Worm (Caenorhabditis elegans) whole organism, early embryonic: ENCODE results near the gene F43C11.10.

ENCODE experiments used
- B0310.2 ChIP-seq: sonication (generic microtip); optimal IDR thresholded peaks from 2 replicates; lab custom pipeline; 2016; ENCODE audit warnings: mild to moderate bottlenecking, missing genetic modification characterization, missing compliant biosample characterization
- F13C5.2 ChIP-seq: sonication (generic microtip); optimal IDR thresholded peaks from 2 replicates; lab custom pipeline; 2017; ENCODE audit warnings: mild to moderate bottlenecking, missing genetic modification characterization, inconsistent platforms, missing compliant biosample characterization
- aly-1 ChIP-seq: sonication (generic microtip); optimal IDR thresholded peaks from 2 replicates; lab custom pipeline; 2016; ENCODE audit warnings: missing genetic modification characterization, missing compliant biosample characterization
- ama-1 ChIP-seq: fragments of 150-350 bp; optimal IDR thresholded peaks from 2 replicates; lab custom pipeline; 2014
- ceh-13 ChIP-seq: fragments of 200-800 bp; sonication (Bioruptor generic); optimal IDR thresholded peaks from 2 replicates; lab custom pipeline; 2018; ENCODE audit warnings: mild to moderate bottlenecking, missing genetic modification characterization, missing compliant biosample characterization
- ceh-36 ChIP-seq: sonication (generic microtip); optimal IDR thresholded peaks from 2 replicates; lab custom pipeline; 2016; ENCODE audit warnings: missing genetic modification characterization, inconsistent platforms, missing compliant biosample characterization
- ets-7 ChIP-seq: sonication (generic microtip); optimal IDR thresholded peaks from 2 replicates; lab custom pipeline; 2016; ENCODE audit warnings: missing genotype, missing genetic modification characterization, missing compliant biosample characterization
- flt-1 ChIP-seq: fragments of 200-800 bp; sonication (Bioruptor generic); IDR thresholded peaks from 2 replicates; pipeline ENCODE4 v1.3.6; 2022; ENCODE audit warnings: missing genetic modification characterization, missing compliant biosample characterization
- hmbx-1 ChIP-seq: sonication (generic microtip); optimal IDR thresholded peaks from 2 replicates; lab custom pipeline; 2016; ENCODE audit warnings: mild to moderate bottlenecking, missing genetic modification characterization, missing compliant biosample characterization
- hmg-4 ChIP-seq: fragments of 200-800 bp; sonication (Bioruptor generic); optimal IDR thresholded peaks from 2 replicates; lab custom pipeline; 2018; ENCODE audit warnings: mild to moderate bottlenecking, missing genetic modification characterization, missing compliant biosample characterization
- hnd-1 ChIP-seq: sonication (generic microtip); optimal IDR thresholded peaks from 2 replicates; lab custom pipeline; 2016; ENCODE audit warnings: missing genetic modification characterization, missing compliant biosample characterization
- pes-1 ChIP-seq: fragments of 200-800 bp; sonication (Bioruptor generic); IDR thresholded peaks from 2 replicates; pipeline ENCODE4 v1.3.6; 2022; ENCODE audit warnings: missing genetic modification reagents, missing genetic modification characterization, missing compliant biosample characterization
- scrt-1 ChIP-seq: fragments of 200-800 bp; sonication (Bioruptor generic); IDR thresholded peaks from 2 replicates; pipeline ENCODE4 v1.3.6; 2022; ENCODE audit warnings: missing genetic modification characterization, missing compliant biosample characterization
- sea-1 ChIP-seq: fragments of 200-800 bp; sonication (Bioruptor generic); conservative IDR thresholded peaks from 2 replicates; pipeline ENCODE4 v1.3.6; 2022; ENCODE audit warnings: missing genetic modification characterization, missing compliant biosample characterization
- tbx-11 ChIP-seq: fragments of 200-800 bp; sonication (Bioruptor generic); IDR thresholded peaks from 2 replicates; pipeline ENCODE4 v1.3.6; 2022; ENCODE audit warnings: missing genetic modification characterization, missing compliant biosample characterization
- tbx-37 ChIP-seq: fragments of 200-800 bp; sonication (Bioruptor generic); conservative IDR thresholded peaks from 2 replicates; pipeline ENCODE4 v1.3.6; 2022; ENCODE audit warnings: missing genetic modification reagents, missing genetic modification characterization, missing compliant biosample characterization
- tra-4 ChIP-seq: sonication (generic microtip); optimal IDR thresholded peaks from 2 replicates; lab custom pipeline; 2017; ENCODE audit warnings: missing genetic modification characterization, missing compliant biosample characterization

The F43C11.10 gene

DNA sequence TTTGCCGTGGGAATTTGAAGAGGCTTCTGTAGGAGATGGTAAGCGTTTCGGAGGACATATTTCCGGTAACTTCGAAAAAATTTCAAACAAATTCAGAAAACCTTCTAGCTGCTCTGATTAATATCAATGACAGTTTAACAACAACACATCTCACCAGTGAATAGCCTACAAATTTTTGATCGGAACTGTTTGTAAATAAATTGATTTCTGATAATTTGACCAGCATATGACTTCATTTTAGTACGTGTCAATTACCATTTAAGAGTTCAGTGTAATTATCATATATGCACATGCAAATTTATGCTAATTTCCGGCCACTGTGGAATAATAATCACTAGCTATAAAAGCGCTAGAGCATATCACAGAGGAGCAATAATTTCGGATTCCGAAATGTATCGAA is 27.5 kb downstream of the F43C11.10 start, which contains the start of gene ZK1240.11:
TSS of gene ZK1240.11 (plus strand) at position 301 of the 400 bp plus-strand sequence.
- TF ChIP-seq sea-1 (no peak), pes-1 (no peak), scrt-1 (GFP tag; lab: Robert Waterston, UW) (no peak)

DNA sequence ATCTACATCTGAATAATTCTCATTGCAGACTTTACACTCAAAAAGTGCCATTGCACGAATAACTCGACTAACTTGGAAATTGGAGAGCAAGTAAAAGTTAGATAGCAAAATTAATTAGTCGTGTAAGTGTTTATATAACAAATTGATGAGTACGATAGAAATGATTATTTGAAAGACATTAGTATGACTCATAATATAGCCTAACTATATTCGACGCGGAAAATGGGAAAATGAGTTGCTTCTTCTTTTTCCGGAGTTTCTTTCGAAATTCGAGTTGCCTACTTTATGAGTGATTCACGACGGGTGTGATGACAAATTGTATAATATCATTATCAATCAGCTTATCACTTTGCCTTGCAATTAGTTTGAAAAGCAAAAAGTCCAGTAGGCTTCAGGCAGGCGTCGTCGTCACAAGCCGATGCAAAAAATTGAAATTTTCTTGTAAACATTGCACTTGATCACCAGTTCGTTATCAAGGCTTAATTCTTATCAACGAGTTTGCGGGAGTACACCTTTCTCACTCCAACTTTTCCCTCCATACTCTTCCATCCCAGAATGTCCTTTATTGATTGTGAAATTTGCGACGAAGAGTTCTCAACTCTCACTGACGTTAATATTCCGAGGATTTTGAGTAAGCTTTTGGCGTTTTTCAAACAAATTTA is 29.5 kb downstream of the F43C11.10 start, which contains the start of the genes ZK1240.6 and ZK1240.2:
TSS of gene ZK1240.6 (minus strand) at position 51 of the 662 bp plus-strand sequence.
TSS of gene ZK1240.2 (plus strand) at position 520 of the 662 bp plus-strand sequence.
- TF ChIP-seq ama-1 (lab: Kevin White, UChicago) (no peak), tbx-37 (GFP tag; lab: Robert Waterston, UW) (no peak), scrt-1 (GFP tag; lab: Robert Waterston, UW) (no peak), ceh-13 (GFP tag; lab: Kevin White, UChicago) (no peak), F13C5.2 (no peak), flt-1 (GFP tag; lab: Robert Waterston, UW) (no peak), pes-1 (no peak), ceh-36 (no peak), ets-7 (tag; lab: Kevin White, UChicago) (no peak), hmbx-1 (tag; lab: Kevin White, UChicago) (no peak), tbx-11 (no peak)

DNA sequence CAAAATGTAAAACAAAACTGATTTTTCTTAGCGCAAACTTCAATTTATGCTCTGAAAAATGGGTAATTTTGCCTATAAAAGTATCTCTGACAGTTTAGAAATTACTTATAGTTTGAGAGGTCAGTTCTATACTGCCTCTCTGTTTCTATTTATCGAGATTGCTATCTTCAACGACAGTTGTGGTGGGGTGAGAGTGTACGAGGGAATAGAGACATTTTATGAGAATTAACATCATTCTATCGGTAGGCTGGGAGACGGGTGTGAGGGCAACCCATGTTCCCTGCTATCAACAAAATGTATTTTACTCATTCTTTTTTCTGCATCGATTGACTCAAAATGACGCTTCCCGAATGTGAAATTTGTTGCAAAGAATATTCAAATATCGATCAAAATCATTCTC is 32.3 kb downstream of the F43C11.10 start, which contains the start of gene ZK1240.3:
TSS of gene ZK1240.3 (plus strand) at position 238 of the 400 bp plus-strand sequence.
- TF ChIP-seq aly-1 (tag; lab: Kevin White, UChicago) (no peak), B0310.2 (tag; lab: Kevin White, UChicago) (no peak), tbx-37 (GFP tag; lab: Robert Waterston, UW) (no peak), ceh-36 (no peak), F13C5.2 (no peak), sea-1 (no peak), flt-1 (GFP tag; lab: Robert Waterston, UW) (no peak), ama-1 (lab: Kevin White, UChicago) (no peak), tbx-11 (no peak), hmg-4 (GFP tag; lab: Kevin White, UChicago) (no peak), ets-7 (tag; lab: Kevin White, UChicago) (no peak), tra-4 (no peak), scrt-1 (GFP tag; lab: Robert Waterston, UW) (no peak), ceh-13 (GFP tag; lab: Kevin White, UChicago) (no peak), hmbx-1 (tag; lab: Kevin White, UChicago) (no peak), hnd-1 (no peak), pes-1 (no peak)

DNA sequence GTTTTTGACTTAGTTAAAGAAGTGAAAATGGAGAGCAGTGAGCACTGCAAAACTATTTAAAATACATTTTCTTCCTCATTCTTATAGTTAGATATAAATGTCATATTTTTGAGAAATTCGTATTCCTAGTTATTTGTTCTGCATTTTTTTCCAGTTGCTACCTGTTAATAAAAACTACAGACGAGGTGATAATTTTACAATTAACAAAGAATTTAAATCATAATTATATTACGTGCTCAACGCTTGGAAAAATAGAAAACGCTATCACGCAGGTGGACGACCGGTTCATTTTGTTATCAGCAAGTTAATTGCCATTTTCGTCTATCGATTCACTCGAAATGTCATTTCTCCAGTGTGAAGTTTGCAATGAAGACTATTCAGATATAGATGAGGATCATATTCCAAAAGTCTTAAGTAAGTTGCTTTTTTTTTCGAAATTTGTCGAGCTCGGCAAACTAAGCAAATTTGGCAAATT is 34.5 kb downstream of the F43C11.10 start, which contains the start of the genes ZK1240.5 and ZK1240.9:
TSS of gene ZK1240.5 (minus strand) at position 51 of the 475 bp plus-strand sequence.
TSS of gene ZK1240.9 (plus strand) at position 307 of the 475 bp plus-strand sequence.
- no peak for TF ChIP-seq F13C5.2
- no peak for TF ChIP-seq hnd-1
- TF ChIP-seq flt-1 (GFP tag; lab: Robert Waterston, UW) = no peak
- TF ChIP-seq ama-1 (lab: Kevin White, UChicago) = no peak
- TF ChIP-seq hmg-4 (GFP tag; lab: Kevin White, UChicago) = no peak
- TF ChIP-seq aly-1 (tag; lab: Kevin White, UChicago) = no peak
- no peak for TF ChIP-seq B0310.2 (tag; lab: Kevin White, UChicago)
- no peak for TF ChIP-seq sea-1
- TF ChIP-seq ceh-13 (GFP tag; lab: Kevin White, UChicago) = no peak
- TF ChIP-seq ceh-36 = no peak
- TF ChIP-seq tra-4 = no peak
- no peak for TF ChIP-seq pes-1
- TF ChIP-seq tbx-11 = no peak
- no peak for TF ChIP-seq tbx-37 (GFP tag; lab: Robert Waterston, UW)
- no peak for TF ChIP-seq scrt-1 (GFP tag; lab: Robert Waterston, UW)
- no peak for TF ChIP-seq ets-7 (tag; lab: Kevin White, UChicago)
- no peak for TF ChIP-seq hmbx-1 (tag; lab: Kevin White, UChicago)

DNA sequence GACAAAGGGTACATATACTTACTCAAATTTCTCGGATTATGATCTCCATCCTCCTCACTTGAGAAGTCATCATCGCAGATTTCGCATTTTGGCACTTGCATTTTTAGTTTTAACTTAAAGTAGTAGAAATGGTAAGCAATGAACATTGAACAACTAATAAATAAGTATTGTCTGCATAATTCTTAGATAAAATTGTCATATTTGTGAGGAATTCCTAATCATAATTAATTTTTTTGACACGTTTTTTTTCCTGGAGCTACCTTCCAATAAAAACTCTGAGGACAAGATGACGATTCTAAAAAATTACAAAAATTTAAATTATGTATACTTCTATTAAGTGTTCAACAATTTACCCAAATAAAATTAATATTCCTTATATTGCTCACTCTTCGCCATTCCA is 39.7 kb downstream of the F43C11.10 start, which contains the start of the genes trim-21 and B0281.1:
TSS of gene trim-21 (minus strand) at position 101 of the 400 bp plus-strand sequence.
TSS of gene B0281.1 (plus strand) at position 321 of the 400 bp plus-strand sequence.
- TF ChIP-seq aly-1 (tag; lab: Kevin White, UChicago) (no peak), ceh-36 (no peak), sea-1 (no peak), B0310.2 (tag; lab: Kevin White, UChicago) (no peak), hmg-4 (GFP tag; lab: Kevin White, UChicago) (no peak), hmbx-1 (tag; lab: Kevin White, UChicago) (no peak), pes-1 (no peak), tra-4 (no peak), ama-1 (lab: Kevin White, UChicago) (no peak), ets-7 (tag; lab: Kevin White, UChicago) (no peak), ceh-13 (GFP tag; lab: Kevin White, UChicago) (no peak), F13C5.2 (no peak), flt-1 (GFP tag; lab: Robert Waterston, UW) (no peak), scrt-1 (GFP tag; lab: Robert Waterston, UW) (no peak), hnd-1 (no peak), tbx-11 (no peak)

DNA sequence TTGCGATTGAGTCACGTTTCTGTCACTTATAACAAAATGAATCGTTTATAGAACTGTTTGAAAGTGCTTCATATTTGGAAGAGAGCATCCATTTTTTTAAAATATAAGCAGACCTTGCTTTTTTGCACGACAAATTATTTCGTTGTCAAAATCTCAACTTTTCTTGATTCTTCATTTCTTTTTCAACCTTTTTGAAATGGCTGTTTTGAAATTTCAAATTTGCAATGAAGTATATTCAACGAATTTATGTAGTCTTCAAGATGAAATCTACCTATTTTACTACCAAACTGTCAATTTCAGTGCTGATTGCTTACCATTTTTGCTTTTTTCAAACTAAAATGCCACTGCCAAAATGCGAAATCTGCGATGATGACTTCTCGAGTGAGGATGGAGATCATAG is 45.7 kb downstream of the F43C11.10 start, which contains the start of gene B0281.3:
TSS of gene B0281.3 (plus strand) at position 301 of the 400 bp plus-strand sequence.
- TF ChIP-seq F13C5.2 (no peak), B0310.2 (tag; lab: Kevin White, UChicago) (no peak), sea-1 (no peak), pes-1 (no peak), flt-1 (GFP tag; lab: Robert Waterston, UW) (no peak), tra-4 (no peak), tbx-11 (no peak), aly-1 (tag; lab: Kevin White, UChicago) (no peak), ceh-36 (no peak), ceh-13 (GFP tag; lab: Kevin White, UChicago) (no peak), ets-7 (tag; lab: Kevin White, UChicago) (no peak), scrt-1 (GFP tag; lab: Robert Waterston, UW) (no peak)

DNA sequence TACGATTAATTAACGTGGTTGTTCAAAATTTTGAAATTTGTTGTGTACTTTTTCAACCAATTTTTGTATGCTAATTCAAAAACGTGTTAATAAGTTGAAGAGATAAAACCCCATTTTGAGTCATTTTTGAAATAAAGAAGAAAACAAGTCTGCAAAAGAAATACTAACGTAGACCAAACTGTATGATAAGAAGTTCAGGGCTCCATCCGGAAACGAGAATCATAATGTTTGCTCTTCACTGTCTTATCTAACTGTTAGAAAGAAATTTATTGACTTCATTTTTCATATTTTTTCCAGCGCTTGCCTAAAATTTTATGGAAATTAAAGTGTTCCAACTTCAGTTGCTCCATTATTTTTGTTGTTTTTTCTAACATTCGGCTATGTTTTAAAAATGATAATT is 46.9 kb downstream of the F43C11.10 start:
- TF ChIP-seq F13C5.2 (no peak), aly-1 (tag; lab: Kevin White, UChicago) (no peak), tbx-11 (no peak), tra-4 (no peak), ama-1 (lab: Kevin White, UChicago) (no peak), ceh-36 (no peak), hnd-1 (no peak), tbx-37 (GFP tag; lab: Robert Waterston, UW) (no peak), B0310.2 (tag; lab: Kevin White, UChicago) (no peak), hmg-4 (GFP tag; lab: Kevin White, UChicago) (no peak), scrt-1 (GFP tag; lab: Robert Waterston, UW) (no peak), pes-1 (no peak), hmbx-1 (tag; lab: Kevin White, UChicago) (no peak), flt-1 (GFP tag; lab: Robert Waterston, UW) (no peak), ets-7 (tag; lab: Kevin White, UChicago) (no peak), ceh-13 (GFP tag; lab: Kevin White, UChicago) (no peak), sea-1 (no peak)
